Worm (Caenorhabditis elegans) whole organism, L2 larva: ENCODE data around the gene vab-23.

Experiments used
- F13H6.1 ChIP-seq: sonication (generic microtip); optimal IDR thresholded peaks from 2 replicates; lab custom pipeline; 2016; ENCODE audit warnings: missing genetic modification characterization, missing compliant biosample characterization
- ceh-82 ChIP-seq: fragments of 150-350 bp; optimal IDR thresholded peaks from 2 replicates; lab custom pipeline; 2014; ENCODE audit warnings: missing biosample characterization, missing genetic modification characterization
- fos-1 ChIP-seq: fragments of 150-350 bp; optimal IDR thresholded peaks from 2 replicates; lab custom pipeline; 2014; ENCODE audit warnings: missing biosample characterization, missing genetic modification characterization
- nhr-11 ChIP-seq: fragments of 150-350 bp; optimal IDR thresholded peaks from 2 replicates; lab custom pipeline; 2014; ENCODE audit warnings: missing biosample characterization, missing genetic modification characterization
- unc-62 ChIP-seq: fragments of 150-350 bp; optimal IDR thresholded peaks from 2 replicates; lab custom pipeline; 2014; ENCODE audit warnings: missing biosample characterization, missing genetic modification reagents, missing genetic modification characterization

ce11 chrII:11889420-11890075 is 11.5 kb downstream of the vab-23 start:
- no peak for TF ChIP-seq F13H6.1 (tag; lab: Kevin White, UChicago)
- TF ChIP-seq nhr-11 (tag; lab: Kevin White, UChicago), result no peak
- TF ChIP-seq ceh-82 (tag; lab: Kevin White, UChicago), result no peak
- no peak for TF ChIP-seq unc-62
- TF ChIP-seq fos-1 (tag; lab: Kevin White, UChicago), result no peak
